Worm (Caenorhabditis elegans) whole organism, L4/young adult: ENCODE measurements around the gene H14A12.3.

Experiments
- W03F9.2 ChIP-seq: fragments of 150-350 bp; optimal IDR thresholded peaks from 2 replicates; lab custom pipeline; 2014; ENCODE audit warnings: missing biosample characterization, missing genetic modification characterization
- him-1 ChIP-seq: sonication (generic microtip); optimal IDR thresholded peaks from 2 replicates; lab custom pipeline; 2016; ENCODE audit warnings: missing genotype, missing genetic modification reagents, missing genetic modification characterization, missing compliant biosample characterization

DNA sequence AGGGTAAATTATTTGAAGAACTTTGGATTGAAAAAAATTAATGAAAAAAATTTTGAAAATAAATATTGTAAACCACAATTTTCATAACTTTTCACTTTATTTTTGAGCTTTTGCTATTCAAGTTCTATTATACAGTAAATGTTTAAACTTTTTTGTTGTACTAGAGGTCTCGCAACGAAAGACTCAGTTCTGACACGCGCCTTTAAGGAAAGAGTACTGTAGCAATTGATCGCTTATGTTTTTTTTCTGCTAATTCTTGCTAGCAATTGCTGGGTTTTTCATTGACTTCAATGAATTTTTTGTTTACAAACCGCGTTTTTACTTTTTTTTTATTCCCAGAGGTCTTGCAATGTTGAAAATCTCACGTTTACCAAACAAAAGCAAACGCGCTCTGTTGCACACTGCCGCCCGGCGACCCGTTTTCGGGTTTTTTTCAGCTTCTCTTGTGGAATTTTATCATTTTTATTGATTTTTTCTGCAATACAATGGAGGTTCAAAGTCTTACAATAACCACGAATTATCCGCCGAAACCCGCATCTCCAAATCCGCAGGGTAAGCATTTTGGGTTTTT is at the start of gene H14A12.3:
- no peak for TF ChIP-seq him-1 (tag; lab: Kevin White, UChicago)
- TF ChIP-seq W03F9.2, result no peak
